Fruit fly (Drosophila melanogaster): ENCODE data around the gene Sgt.
A peak's percentile ranks its signal among the peaks of the same experiment; 100 is the strongest.

Sgt gene

dm6 chr2L:17429788-17430587 is 41.4 kb upstream of the Sgt start (continued):
- TF ChIP-seq CG8765 (GFP tag; IDR thresholded peaks at IDR 0.05) (no peak), CG10267 (tag; optimal IDR thresholded peaks at IDR 0.05) (peak; percentile 94), Ptx1 (GFP tag; IDR thresholded peaks at IDR 0.05) (peak; percentile 83), Awh (GFP tag; IDR thresholded peaks at IDR 0.05) (peak; percentile 88), klu (GFP tag; IDR thresholded peaks at IDR 0.05) (peak; percentile 55), Hsf (GFP tag; optimal IDR thresholded peaks at IDR 0.05) (peak; percentile 85), sd (tag; optimal IDR thresholded peaks at IDR 0.05) (peak; percentile 52), sug (tag; optimal IDR thresholded peaks at IDR 0.05) (peak; percentile 82), CG7745 (tag; optimal IDR thresholded peaks at IDR 0.05) (no peak), Optix (GFP tag; IDR thresholded peaks at IDR 0.05) (no peak), mirr (GFP tag; optimal IDR thresholded peaks at IDR 0.05) (peak; percentile 4), ara (GFP tag; IDR thresholded peaks at IDR 0.05) (peak; percentile 84; the same call in 1 of the 2 replicates), lov (optimal IDR thresholded peaks at IDR 0.05) (no peak), lov (GFP tag; IDR thresholded peaks at IDR 0.05) (no peak), chif (GFP tag; optimal IDR thresholded peaks at IDR 0.05) (peak; percentile 54 to 58), CG15696 (tag; optimal IDR thresholded peaks at IDR 0.05) (peak; percentile 74), CG11398 (GFP tag; optimal IDR thresholded peaks at IDR 0.05) (peak; percentile 73), Bteb2 (GFP tag; optimal IDR thresholded peaks at IDR 0.05) (peak; percentile 69), CG14710 (tag; optimal IDR thresholded peaks at IDR 0.05) (peak; percentile 97), salm (tag; optimal IDR thresholded peaks at IDR 0.05) (peak; percentile 98), CG8089 (GFP tag; optimal IDR thresholded peaks at IDR 0.05) (peak; percentile 50), CG8944 (GFP tag; optimal IDR thresholded peaks at IDR 0.05) (peak; percentile 13), CG9215 (GFP tag; IDR thresholded peaks at IDR 0.05) (peak; percentile 84), B-H2 (GFP tag; optimal IDR thresholded peaks at IDR 0.05) (no peak), Hr78 (GFP tag; optimal IDR thresholded peaks at IDR 0.05) (peak in 1 of 2 experiments; percentile 96), CG18476 (GFP tag; optimal IDR thresholded peaks at IDR 0.05) (peak; percentile 31), gro (GFP tag; optimal IDR thresholded peaks at IDR 0.05) (no peak), CG4707 (GFP tag; optimal IDR thresholded peaks at IDR 0.05) (no peak), tap (tag; optimal IDR thresholded peaks at IDR 0.05) (peak; percentile 98), CG8359 (GFP tag; optimal IDR thresholded peaks at IDR 0.05; ENCODE audit: borderline replicate concordance) (peak; percentile 88), dimm (GFP tag; IDR thresholded peaks at IDR 0.05) (peak; percentile 71), Atf6 (GFP tag; IDR thresholded peaks at IDR 0.05) (peak; percentile 93), sens-2 (GFP tag; IDR thresholded peaks at IDR 0.05) (0 out of 2 replicates have a peak, but pooled peaks have one; percentile 12), vnd (GFP tag; IDR thresholded peaks at IDR 0.05; ENCODE audit: partially characterized antibody) (no peak), CG10274 (GFP tag; optimal IDR thresholded peaks at IDR 0.05) (peak; percentile 83), HLHmδ (GFP tag; optimal IDR thresholded peaks at IDR 0.05) (no peak), nerfin-1 (tag; optimal IDR thresholded peaks at IDR 0.05) (peak; percentile 97), CG2120 (GFP tag; optimal IDR thresholded peaks at IDR 0.05) (peak; percentile 78), CG2875 (GFP tag; optimal IDR thresholded peaks at IDR 0.05) (peak; percentile 81), bowl (GFP tag; IDR thresholded peaks at IDR 0.05) (peak; percentile 66; the same call in 1 of the 2 replicates), Rfx (GFP tag; IDR thresholded peaks at IDR 0.05) (peak; percentile 58; the same call in 1 of the 2 replicates), CG15514 (GFP tag; optimal IDR thresholded peaks at IDR 0.05) (peak; percentile 84), Hmr (GFP tag; optimal IDR thresholded peaks at IDR 0.05) (peak; percentile 95), h (optimal IDR thresholded peaks at IDR 0.05) (no peak), Fer3 (tag; optimal IDR thresholded peaks at IDR 0.05) (peak; percentile 95), fu2 (GFP tag; optimal IDR thresholded peaks at IDR 0.05) (peak; percentile 38), sna (GFP tag; IDR thresholded peaks at IDR 0.05; ENCODE audit: partially characterized antibody) (no peak), YL-1 (GFP tag; optimal IDR thresholded peaks at IDR 0.05) (peak; percentile 6), CG7357 (GFP tag; IDR thresholded peaks at IDR 0.05) (peak; percentile 88; the same call in 2 of the 3 replicates)
